Worm (Caenorhabditis elegans): ENCODE measurements around the gene nhr-98.

DNA sequence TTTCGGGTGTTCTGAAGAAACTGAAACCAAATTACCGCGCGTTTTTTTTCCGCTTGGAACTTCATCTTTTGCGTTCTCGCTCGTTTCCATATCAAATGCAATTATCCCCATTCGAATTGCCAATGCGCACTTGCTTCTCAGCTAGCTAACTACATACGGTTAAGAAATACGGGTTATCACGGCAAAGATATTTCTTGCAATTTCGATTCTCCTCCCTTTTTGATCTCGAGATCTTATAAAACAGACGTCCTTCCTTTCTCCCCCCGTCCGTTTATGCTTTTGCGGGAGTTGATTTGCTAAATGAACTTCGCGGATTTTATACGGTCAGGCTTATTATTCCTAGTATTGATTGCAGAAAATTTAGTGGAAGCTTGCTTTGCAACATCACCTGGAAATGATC, 24.8 kb upstream of the nhr-98 start, which contains the start of gene B0554.4:
- no peak for TF ChIP-seq dox-1 (GFP tag; IDR thresholded peaks at IDR 0.05)
- TF ChIP-seq mes-4 (tag; optimal IDR thresholded peaks at IDR 0.05) = no peak
- TF ChIP-seq sea-2 (GFP tag; IDR thresholded peaks at IDR 0.05) = no peak
- no peak for TF ChIP-seq hmg-1.2 (GFP tag; IDR thresholded peaks at IDR 0.05)
- no peak for TF ChIP-seq nfya-2 (GFP tag; IDR thresholded peaks at IDR 0.05)
- TF ChIP-seq nhr-120 (GFP tag; IDR thresholded peaks at IDR 0.05) = no peak

Data from whole organism, young adult.